Worm (Caenorhabditis elegans): Measurements from ENCODE around the gene nhr-286.

nhr-286 gene

DNA sequence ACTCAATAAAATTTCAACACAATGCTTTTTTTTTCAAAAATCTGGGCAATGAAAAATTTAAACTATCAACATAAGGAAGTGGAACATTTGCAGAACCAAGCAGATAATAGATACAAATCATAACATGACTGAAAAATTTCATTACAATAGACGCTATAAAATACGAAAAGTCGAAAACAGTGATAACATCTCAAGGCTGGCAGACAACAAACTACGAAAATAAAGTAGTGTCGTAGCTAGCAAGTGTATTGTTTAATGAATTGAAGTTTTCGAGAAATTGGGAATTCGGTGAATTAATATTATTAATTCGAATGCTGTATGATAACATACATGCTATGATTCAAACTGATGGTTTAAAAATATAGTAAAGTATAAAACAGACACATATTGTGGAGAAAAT, 5.4 kb upstream of the nhr-286 start:
- TF ChIP-seq nhr-43 (tag; optimal IDR thresholded peaks at IDR 0.05; ENCODE audit: poor library complexity, severe bottlenecking) (no peak), nhr-28 (tag; optimal IDR thresholded peaks at IDR 0.05) (no peak), hmg-11 (tag; optimal IDR thresholded peaks at IDR 0.05) (no peak), pha-4 (tag; optimal IDR thresholded peaks at IDR 0.05) (no peak), snpc-4 (tag; optimal IDR thresholded peaks at IDR 0.05) (no peak), nhr-25 (tag; optimal IDR thresholded peaks at IDR 0.05) (no peak), elt-1 (tag; optimal IDR thresholded peaks at IDR 0.05) (no peak), mml-1 (tag; optimal IDR thresholded peaks at IDR 0.05) (no peak), fkh-10 (GFP tag; optimal IDR thresholded peaks at IDR 0.05) (no peak)

DNA sequence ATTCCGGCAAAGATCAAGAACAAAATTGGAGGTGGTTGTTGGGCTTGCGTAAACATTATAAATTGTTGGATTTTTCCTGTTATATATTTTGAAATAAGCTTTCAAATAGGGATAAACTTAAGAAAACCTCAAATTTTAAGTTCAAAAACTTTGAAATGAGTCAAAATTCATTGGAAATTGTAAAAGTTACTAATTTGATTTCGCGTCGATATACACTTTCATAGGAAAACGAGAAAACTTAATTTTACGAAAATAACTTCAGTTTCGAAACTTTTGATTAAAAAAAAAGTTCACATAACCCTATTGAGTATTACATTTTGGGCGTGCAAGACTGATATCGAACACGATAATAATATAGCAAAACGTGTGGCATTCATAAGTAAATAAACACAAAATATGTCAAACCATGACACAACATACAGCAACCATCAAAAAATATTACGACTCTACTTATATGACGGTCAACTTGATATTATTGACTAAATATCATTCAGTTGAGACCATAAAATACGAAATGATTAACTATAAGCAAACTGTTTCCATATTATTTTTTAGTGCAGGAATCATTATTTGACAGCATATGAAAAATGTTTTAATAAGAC, 4.8 kb upstream of the nhr-286 start:
- TF ChIP-seq pqm-1 (tag; optimal IDR thresholded peaks at IDR 0.05) (peak; percentile 21), fkh-2 (tag; optimal IDR thresholded peaks at IDR 0.05) (no peak), nhr-76 (tag; optimal IDR thresholded peaks at IDR 0.05) (no peak), ceh-28 (tag; optimal IDR thresholded peaks at IDR 0.05) (no peak), elt-2 (tag; optimal IDR thresholded peaks at IDR 0.05) (peak; percentile 27), nhr-11 (tag; optimal IDR thresholded peaks at IDR 0.05) (no peak), snpc-4 (tag; optimal IDR thresholded peaks at IDR 0.05) (no peak), aly-2 (tag; optimal IDR thresholded peaks at IDR 0.05) (no peak)

DNA sequence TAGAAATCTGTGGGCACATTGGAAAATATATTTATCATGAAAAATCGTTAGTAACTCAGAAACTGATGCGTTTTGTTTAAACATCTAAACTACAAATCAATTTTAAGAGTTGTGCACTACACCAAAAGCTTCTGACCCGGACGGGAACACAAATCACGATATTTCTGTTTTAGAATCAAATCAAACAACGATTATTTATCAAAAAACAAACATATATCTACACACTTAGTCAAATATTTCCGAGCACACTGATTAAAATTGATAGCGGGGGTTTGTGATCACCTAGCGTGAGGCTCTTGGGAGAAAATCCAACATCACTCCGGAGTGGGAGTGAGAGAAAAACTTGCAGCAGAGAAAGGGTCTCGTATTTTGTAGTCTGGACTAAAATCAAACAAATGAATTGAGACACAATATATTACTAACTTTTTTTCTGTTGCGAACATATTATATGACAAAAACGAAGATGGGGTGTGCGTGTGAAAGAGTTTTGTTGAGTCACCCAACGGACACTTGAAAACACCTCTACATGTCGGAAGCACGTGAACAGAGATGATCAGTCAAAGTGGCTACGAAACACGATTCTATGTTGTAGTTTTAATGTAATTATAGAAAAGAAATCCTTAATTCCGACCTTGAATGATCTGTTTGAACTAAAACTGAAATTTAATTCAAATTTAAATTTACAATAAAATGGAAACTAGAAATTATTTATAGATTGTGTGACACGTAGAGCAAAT, 4.0 kb upstream of the nhr-286 start:
- TF ChIP-seq elt-2 (tag; optimal IDR thresholded peaks at IDR 0.05) (peak; percentile 74), fos-1 (tag; optimal IDR thresholded peaks at IDR 0.05) (no peak), pqm-1 (tag; optimal IDR thresholded peaks at IDR 0.05) (peak; percentile 44), nhr-77 (tag; optimal IDR thresholded peaks at IDR 0.05) (no peak)

DNA sequence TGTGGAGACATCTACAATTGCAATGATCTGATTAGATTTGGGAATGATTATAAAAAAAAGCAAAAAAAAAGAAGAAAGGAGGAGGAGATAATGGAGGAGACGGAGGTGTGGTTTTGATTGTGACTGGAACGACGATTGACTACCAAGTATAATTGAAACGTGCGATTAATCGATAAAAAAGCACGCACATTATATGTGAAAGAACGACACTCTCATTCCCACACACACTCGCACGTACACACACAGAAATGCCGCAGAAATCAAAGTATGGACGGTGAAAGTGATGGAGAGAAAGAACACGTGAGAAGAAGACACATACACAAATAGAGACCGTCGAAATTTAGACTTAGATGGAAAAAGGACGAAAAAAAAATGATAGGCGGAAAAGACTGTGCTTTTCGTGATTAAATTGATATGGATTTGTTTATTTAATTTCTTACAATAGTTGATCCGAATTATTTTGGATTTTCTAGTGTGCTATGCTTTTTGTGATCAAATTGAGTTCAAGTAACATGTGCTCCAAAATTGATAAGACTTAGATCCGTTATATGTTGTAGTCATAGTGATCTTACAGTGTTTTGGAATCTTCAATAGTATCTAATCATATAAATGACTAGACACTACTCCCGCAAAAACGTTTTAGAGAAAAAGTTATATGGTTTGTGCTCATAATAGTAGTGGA, 2.5 kb upstream of the nhr-286 start, which contains the start of gene nhr-135:
Gene nhr-135, minus strand, starts transcription at position 51 of the 682 bp plus-strand sequence.
- TF ChIP-seq ceh-28 (tag; optimal IDR thresholded peaks at IDR 0.05) (peak; percentile 59), elt-2 (tag; optimal IDR thresholded peaks at IDR 0.05) (peak; percentile 92), nfya-1 (tag; optimal IDR thresholded peaks at IDR 0.05; ENCODE audit: insufficient read depth) (peak; percentile 40), nhr-43 (tag; optimal IDR thresholded peaks at IDR 0.05; ENCODE audit: poor library complexity, severe bottlenecking) (peak; percentile 27), nhr-11 (tag; optimal IDR thresholded peaks at IDR 0.05) (no peak), pha-4 (tag; optimal IDR thresholded peaks at IDR 0.05) (peak; percentile 85), tbx-2 (tag; optimal IDR thresholded peaks at IDR 0.05) (no peak), nhr-25 (tag; optimal IDR thresholded peaks at IDR 0.05) (peak; percentile 54), jun-1 (tag; optimal IDR thresholded peaks at IDR 0.05) (peak; percentile 77), pqm-1 (tag; optimal IDR thresholded peaks at IDR 0.05) (peak; percentile 89), nhr-77 (tag; optimal IDR thresholded peaks at IDR 0.05) (no peak), nhr-23 (tag; optimal IDR thresholded peaks at IDR 0.05) (no peak), mdl-1 (tag; optimal IDR thresholded peaks at IDR 0.05) (peak; percentile 77), hmg-11 (tag; optimal IDR thresholded peaks at IDR 0.05) (peak; percentile 30), snpc-4 (tag; optimal IDR thresholded peaks at IDR 0.05) (peak; percentile 46), elt-3 (tag; optimal IDR thresholded peaks at IDR 0.05) (peak in 1 of 3 experiments; percentile 72)

DNA sequence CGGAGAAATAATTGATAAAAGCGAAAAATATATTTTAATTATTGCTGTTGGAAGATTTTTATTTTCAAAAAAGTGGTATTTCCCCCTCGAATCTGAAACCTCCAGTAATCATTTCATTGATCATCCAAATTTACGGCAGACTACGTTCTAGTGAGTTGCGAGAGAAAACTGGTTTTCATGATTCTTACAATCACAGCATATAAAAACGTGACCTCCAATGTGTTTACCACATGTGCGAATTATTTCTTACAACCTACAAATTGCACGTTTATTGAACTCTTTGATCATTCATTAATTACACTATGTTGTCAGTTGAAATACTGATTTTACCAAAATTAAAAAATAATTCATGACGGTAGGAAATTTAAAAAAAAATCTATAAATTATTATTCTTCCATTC, 2.2 kb downstream of the nhr-286 start:
- TF ChIP-seq ztf-11 (tag; optimal IDR thresholded peaks at IDR 0.05) (no peak), ama-1 (optimal IDR thresholded peaks at IDR 0.05) (no peak), zag-1 (tag; optimal IDR thresholded peaks at IDR 0.05) (no peak), eor-1 (tag; optimal IDR thresholded peaks at IDR 0.05) (no peak), skn-1 (tag; optimal IDR thresholded peaks at IDR 0.05) (no peak), nhr-25 (tag; optimal IDR thresholded peaks at IDR 0.05) (peak; percentile 76), pha-4 (tag; optimal IDR thresholded peaks at IDR 0.05) (peak; percentile 12), ceh-9 (tag; optimal IDR thresholded peaks at IDR 0.05) (no peak), lin-39 (tag; optimal IDR thresholded peaks at IDR 0.05) (no peak), nhr-23 (tag; optimal IDR thresholded peaks at IDR 0.05) (peak; percentile 33), nhr-77 (tag; optimal IDR thresholded peaks at IDR 0.05) (no peak), sea-2 (GFP tag; optimal IDR thresholded peaks at IDR 0.05) (no peak), fkh-2 (tag; optimal IDR thresholded peaks at IDR 0.05) (no peak), nhr-237 (tag; optimal IDR thresholded peaks at IDR 0.05) (no peak), fos-1 (tag; optimal IDR thresholded peaks at IDR 0.05) (no peak), elt-2 (tag; optimal IDR thresholded peaks at IDR 0.05) (no peak), aly-2 (tag; optimal IDR thresholded peaks at IDR 0.05) (no peak), R02D3.7 (tag; optimal IDR thresholded peaks at IDR 0.05) (no peak), mml-1 (tag; optimal IDR thresholded peaks at IDR 0.05) (no peak), elt-1 (tag; optimal IDR thresholded peaks at IDR 0.05) (no peak), pqm-1 (tag; optimal IDR thresholded peaks at IDR 0.05) (peak; percentile 36), ceh-28 (tag; optimal IDR thresholded peaks at IDR 0.05) (no peak), unc-62 (GFP tag; optimal IDR thresholded peaks at IDR 0.05) (no peak), nhr-43 (tag; optimal IDR thresholded peaks at IDR 0.05; ENCODE audit: poor library complexity, severe bottlenecking) (peak; percentile 73), nfya-1 (tag; optimal IDR thresholded peaks at IDR 0.05; ENCODE audit: insufficient read depth) (no peak), nhr-76 (tag; optimal IDR thresholded peaks at IDR 0.05) (no peak)
